Worm (Caenorhabditis elegans): ENCODE data around the gene C43F9.5.
A peak's percentile ranks its signal among the peaks of the same experiment; 100 is the strongest.

The C43F9.5 gene

DNA sequence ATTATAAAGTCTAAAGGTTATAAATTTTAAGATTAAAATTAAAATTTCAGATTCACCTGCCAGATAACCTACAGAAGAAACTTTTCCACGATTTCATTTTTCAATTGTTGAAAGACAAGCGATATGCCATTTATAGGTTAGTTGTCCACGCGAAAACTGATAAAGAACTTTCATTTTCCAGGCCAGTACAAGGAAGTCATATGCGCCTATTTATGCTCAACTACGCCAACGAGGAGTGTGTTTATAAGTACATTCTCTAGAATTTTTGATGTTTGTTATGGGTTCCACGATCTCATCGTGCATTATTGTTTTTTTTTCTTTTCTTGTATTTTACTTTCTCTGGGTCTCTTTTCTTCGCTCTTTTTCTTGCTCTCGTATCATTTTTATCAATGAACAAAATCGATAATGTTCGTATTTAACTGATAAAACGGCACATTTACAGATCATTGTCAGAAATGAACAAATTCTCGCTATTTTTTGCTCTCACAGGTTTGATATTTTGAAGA is 16.1 kb upstream of the C43F9.5 start, which contains the start of gene R09H10.3:
Gene R09H10.3, plus strand, starts transcription at position 456 of the 506 bp plus-strand sequence.
- TF ChIP-seq nhr-28 (tag; optimal IDR thresholded peaks at IDR 0.05) (no peak), ceh-90 (tag; optimal IDR thresholded peaks at IDR 0.05) (no peak), egl-13 (tag; optimal IDR thresholded peaks at IDR 0.05) (no peak), fkh-10 (GFP tag; optimal IDR thresholded peaks at IDR 0.05) (no peak), pag-3 (tag; optimal IDR thresholded peaks at IDR 0.05; ENCODE audit: borderline replicate concordance, insufficient read depth) (no peak), unc-130 (tag; optimal IDR thresholded peaks at IDR 0.05) (no peak), nhr-76 (tag; optimal IDR thresholded peaks at IDR 0.05) (no peak), elt-2 (tag; optimal IDR thresholded peaks at IDR 0.05) (peak; percentile 52), grh-1 (GFP tag; IDR thresholded peaks at IDR 0.05) (no peak), efl-1 (optimal IDR thresholded peaks at IDR 0.05) (no peak), efl-1 (GFP tag; optimal IDR thresholded peaks at IDR 0.05 in 1 of 2) (peak in 1 of 2 experiments; percentile 17), isw-1 (GFP tag; IDR thresholded peaks at IDR 0.05) (no peak)

DNA sequence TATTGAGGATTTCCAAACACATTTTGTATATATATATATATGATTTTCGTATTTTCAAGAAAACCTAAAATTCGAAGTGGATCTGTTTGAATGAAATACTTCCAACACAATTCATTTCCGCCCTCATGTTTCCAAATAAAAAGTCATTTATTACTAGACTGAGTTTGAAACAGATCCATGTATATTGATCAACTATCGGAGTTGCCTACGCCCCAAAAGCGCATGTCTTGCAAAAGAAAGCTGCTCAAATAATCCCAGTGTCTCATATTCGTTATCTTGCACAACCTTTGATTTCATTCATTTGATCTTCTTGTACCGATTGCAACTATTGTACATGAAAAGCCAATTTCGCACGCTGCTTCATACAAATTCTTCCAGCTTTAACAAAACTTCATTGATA is 12.1 kb upstream of the C43F9.5 start, which contains the start of gene R09H10.2:
Gene R09H10.2, plus strand, starts transcription at position 301 of the 400 bp plus-strand sequence.
- TF ChIP-seq ces-1 (GFP tag; optimal IDR thresholded peaks at IDR 0.05): no peak
- TF ChIP-seq pax-3 (tag; optimal IDR thresholded peaks at IDR 0.05): no peak
- no peak for TF ChIP-seq nhr-28 (tag; optimal IDR thresholded peaks at IDR 0.05)
- no peak for TF ChIP-seq fkh-8 (tag; optimal IDR thresholded peaks at IDR 0.05)
- TF ChIP-seq lir-3 (tag; optimal IDR thresholded peaks at IDR 0.05; ENCODE audit: poor library complexity): no peak
- no peak for TF ChIP-seq jun-1 (tag; optimal IDR thresholded peaks at IDR 0.05)
- no peak for TF ChIP-seq nhr-11 (tag; optimal IDR thresholded peaks at IDR 0.05)
- TF ChIP-seq sptf-1 (tag; optimal IDR thresholded peaks at IDR 0.05): no peak
- no peak for TF ChIP-seq grh-1 (GFP tag; IDR thresholded peaks at IDR 0.05)
- TF ChIP-seq C34B4.2 (tag; optimal IDR thresholded peaks at IDR 0.05): no peak
- TF ChIP-seq alr-1 (tag; optimal IDR thresholded peaks at IDR 0.05; ENCODE audit: borderline replicate concordance): no peak
- no peak for TF ChIP-seq zip-4 (GFP tag; optimal IDR thresholded peaks at IDR 0.05)
- TF ChIP-seq lin-35 (GFP tag; optimal IDR thresholded peaks at IDR 0.05): no peak
- TF ChIP-seq isw-1 (GFP tag; IDR thresholded peaks at IDR 0.05): no peak
- no peak for TF ChIP-seq hpl-2 (GFP tag; optimal IDR thresholded peaks at IDR 0.05)
- TF ChIP-seq C04F5.9 (tag; optimal IDR thresholded peaks at IDR 0.05): no peak

DNA sequence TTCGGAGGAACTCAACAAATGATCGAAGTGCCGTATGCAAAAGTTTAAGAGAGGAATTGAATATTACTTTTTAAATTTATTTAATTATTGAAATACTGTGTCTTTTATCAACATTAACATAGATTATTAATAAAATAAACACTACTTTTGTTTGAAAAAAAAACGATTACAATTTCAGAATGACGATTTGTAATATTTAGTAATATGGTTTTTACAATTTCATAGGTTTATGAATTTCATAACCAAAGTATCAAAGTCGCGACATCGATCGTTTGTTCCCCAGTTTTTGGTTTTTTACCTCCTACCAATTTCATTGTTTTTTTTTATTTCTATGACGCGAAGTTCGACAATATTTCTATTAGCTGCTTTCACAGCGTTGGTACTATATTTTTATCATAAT is 9.4 kb upstream of the C43F9.5 start, which contains the start of gene R09H10.1:
Gene R09H10.1, plus strand, starts transcription at position 301 of the 400 bp plus-strand sequence.
- TF ChIP-seq hlh-4 (tag; optimal IDR thresholded peaks at IDR 0.05) (no peak), nhr-90 (tag; optimal IDR thresholded peaks at IDR 0.05; ENCODE audit: poor library complexity) (no peak), unc-86 (tag; optimal IDR thresholded peaks at IDR 0.05) (no peak), irx-1 (tag; optimal IDR thresholded peaks at IDR 0.05) (no peak), sptf-1 (tag; optimal IDR thresholded peaks at IDR 0.05) (no peak), mef-2 (tag; optimal IDR thresholded peaks at IDR 0.05) (no peak), unc-62 (GFP tag; optimal IDR thresholded peaks at IDR 0.05) (no peak)

DNA sequence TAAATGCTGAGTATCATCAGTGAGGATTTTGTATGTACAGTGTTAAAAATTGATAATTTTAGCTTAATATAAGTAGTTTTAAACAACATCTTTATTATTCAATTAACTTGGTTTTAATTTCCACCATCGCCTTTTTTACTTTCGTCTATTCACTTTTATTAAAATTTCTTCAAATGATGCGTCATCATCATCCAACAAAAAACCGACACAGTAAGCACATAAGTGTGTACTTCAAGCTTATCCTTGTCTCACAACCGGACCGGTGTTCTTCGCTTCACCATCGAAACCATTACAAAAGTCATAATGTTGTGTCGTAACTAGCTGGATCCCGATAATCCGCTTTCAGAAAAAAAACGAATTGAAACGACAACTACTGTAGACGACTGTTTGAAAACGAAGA is 6.0 kb upstream of the C43F9.5 start, which contains the start of gene C43F9.11:
Gene C43F9.11, plus strand, starts transcription at position 301 of the 400 bp plus-strand sequence.
- TF ChIP-seq mep-1 (tag; optimal IDR thresholded peaks at IDR 0.05): no peak
- TF ChIP-seq skn-1 (tag; optimal IDR thresholded peaks at IDR 0.05): no peak
- no peak for TF ChIP-seq pax-3 (tag; optimal IDR thresholded peaks at IDR 0.05)
- no peak for TF ChIP-seq nhr-237 (tag; optimal IDR thresholded peaks at IDR 0.05)
- TF ChIP-seq vab-15 (tag; optimal IDR thresholded peaks at IDR 0.05): no peak
- TF ChIP-seq lsy-2 (tag; optimal IDR thresholded peaks at IDR 0.05): no peak
- no peak for TF ChIP-seq lin-14 (GFP tag; optimal IDR thresholded peaks at IDR 0.05)
- no peak for TF ChIP-seq C16A3.4 (tag; optimal IDR thresholded peaks at IDR 0.05)
- TF ChIP-seq F16B12.6 (tag; optimal IDR thresholded peaks at IDR 0.05): no peak
- no peak for TF ChIP-seq lin-35 (GFP tag; optimal IDR thresholded peaks at IDR 0.05)
